Worm (Caenorhabditis elegans) whole organism, L3 larva: ENCODE measurements around the gene T26H5.10.

Experiments used
- elt-2 ChIP-seq: sonication (generic microtip); optimal IDR thresholded peaks from 2 replicates; lab custom pipeline; 2016; ENCODE audit warnings: missing genetic modification reagents, mild to moderate bottlenecking, missing genetic modification characterization, missing compliant biosample characterization
- jun-1 ChIP-seq: fragments of 150-350 bp; optimal IDR thresholded peaks from 2 replicates; lab custom pipeline; 2014; ENCODE audit warnings: missing biosample characterization, missing genetic modification reagents, missing genetic modification characterization
- skn-1 ChIP-seq: fragments of 150-350 bp; optimal IDR thresholded peaks from 2 replicates; lab custom pipeline; 2014; ENCODE audit warnings: missing biosample characterization, missing genetic modification characterization
- snpc-4 ChIP-seq: fragments of 150-350 bp; optimal IDR thresholded peaks from 2 replicates; lab custom pipeline; 2014; ENCODE audit warnings: missing biosample characterization, missing genetic modification characterization

DNA sequence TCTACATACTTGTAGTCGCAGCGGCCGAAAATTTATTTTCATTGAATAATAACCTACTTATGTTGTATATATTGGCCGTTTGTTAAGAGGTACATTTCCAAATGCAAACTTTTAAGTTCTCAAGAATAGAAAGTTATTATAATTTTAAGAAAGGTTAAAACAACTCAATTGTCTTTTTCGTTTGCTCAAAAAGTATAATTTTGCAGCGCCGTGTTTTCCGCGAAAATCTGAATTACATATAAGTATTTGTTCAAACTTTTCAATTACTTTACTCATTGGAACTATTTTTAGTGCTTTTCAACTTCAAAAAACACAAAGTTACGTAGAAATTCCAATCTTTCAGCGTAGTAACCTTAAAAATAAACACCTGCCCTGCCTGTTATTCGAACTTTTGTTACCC lies 1.8 kb upstream of the T26H5.10 start, which contains the start of gene srh-239:
- TF ChIP-seq snpc-4 (tag; lab: Kevin White, UChicago): no peak
- TF ChIP-seq skn-1 (tag; lab: Kevin White, UChicago): no peak
- no peak for TF ChIP-seq jun-1 (tag; lab: Kevin White, UChicago)
- TF ChIP-seq elt-2 (tag; lab: Kevin White, UChicago): no peak
